Fruit fly (Drosophila melanogaster): ENCODE results near the gene mrn.

mrn gene

dm6 chr3L:15553993-15554644 is 26.2 kb downstream of the mrn start, which contains the start of gene AGO2 (continued):
- no peak for TF ChIP-seq CG4328 (GFP tag; optimal IDR thresholded peaks at IDR 0.05)
- TF ChIP-seq CG10565 (GFP tag; optimal IDR thresholded peaks at IDR 0.05): no peak
- no peak for TF ChIP-seq CG31441 (GFP tag; IDR thresholded peaks at IDR 0.05)
- TF ChIP-seq CG17612 (GFP tag; IDR thresholded peaks at IDR 0.05): no peak
- peak; percentile 94 for TF ChIP-seq E2f2 (GFP tag; IDR thresholded peaks at IDR 0.05)
- TF ChIP-seq CG2889 (GFP tag; IDR thresholded peaks at IDR 0.05): no peak
- TF ChIP-seq CG7357 (GFP tag; IDR thresholded peaks at IDR 0.05): no peak
- TF ChIP-seq tin (GFP tag; optimal IDR thresholded peaks at IDR 0.05): peak; percentile 4
- TF ChIP-seq Med (GFP tag): peak; percentile 68
- TF ChIP-seq CG8924 (tag; optimal IDR thresholded peaks at IDR 0.05): peak; percentile 38
- no peak for TF ChIP-seq Hand (GFP tag; optimal IDR thresholded peaks at IDR 0.05)

dm6 chr3L:15548843-15549242 is 31.5 kb downstream of the mrn start:
- TF ChIP-seq CG12299 (tag; optimal IDR thresholded peaks at IDR 0.05) (peak; percentile 20), usp (GFP tag; optimal IDR thresholded peaks at IDR 0.05) (no peak), CG1647 (GFP tag; optimal IDR thresholded peaks at IDR 0.05) (no peak), Sry-δ (GFP tag; optimal IDR thresholded peaks at IDR 0.05) (no peak), sna (GFP tag; IDR thresholded peaks at IDR 0.05; ENCODE audit: partially characterized antibody) (no peak), CG7928 (GFP tag; optimal IDR thresholded peaks at IDR 0.05) (peak; percentile 12), Gsc (GFP tag; IDR thresholded peaks at IDR 0.05) (no peak), CG18599 (GFP tag; optimal IDR thresholded peaks at IDR 0.05) (peak; percentile 72), bab2 (GFP tag; optimal IDR thresholded peaks at IDR 0.05) (peak; percentile 32), CG17612 (GFP tag; IDR thresholded peaks at IDR 0.05) (no peak), BtbVII (GFP tag; optimal IDR thresholded peaks at IDR 0.05) (peak; percentile 66), CG2202 (tag; optimal IDR thresholded peaks at IDR 0.05) (no peak), CG4404 (GFP tag; IDR thresholded peaks at IDR 0.05) (no peak), CG11695 (GFP tag; IDR thresholded peaks at IDR 0.05) (peak; percentile 30; the same call in 2 of the 3 replicates), Sin3A (optimal IDR thresholded peaks at IDR 0.05) (no peak), sob (GFP tag; IDR thresholded peaks at IDR 0.05) (peak; percentile 10; the same call in 1 of the 2 replicates), Hmx (GFP tag; optimal IDR thresholded peaks at IDR 0.05) (no peak), NFAT (GFP tag; IDR thresholded peaks at IDR 0.05) (no peak), H15 (GFP tag; IDR thresholded peaks at IDR 0.05) (no peak), CG14014 (GFP tag; IDR thresholded peaks at IDR 0.05) (peak; percentile 13; the same call in 1 of the 2 replicates), unpg (GFP tag; optimal IDR thresholded peaks at IDR 0.05) (peak; percentile 7), CG10147 (GFP tag; optimal IDR thresholded peaks at IDR 0.05) (no peak), sc (optimal IDR thresholded peaks at IDR 0.05) (no peak), sc (GFP tag; optimal IDR thresholded peaks at IDR 0.05) (no peak), Side (GFP tag; optimal IDR thresholded peaks at IDR 0.05) (peak; percentile 15), D19A (tag; optimal IDR thresholded peaks at IDR 0.05) (no peak), CG43689 (GFP tag; IDR thresholded peaks at IDR 0.05) (no peak), sens (GFP tag) (peak; percentile 74), CG10543 (GFP tag; optimal IDR thresholded peaks at IDR 0.05) (peak; percentile 54), CG12769 (tag; optimal IDR thresholded peaks at IDR 0.05) (peak; percentile 57), dati (GFP tag; IDR thresholded peaks at IDR 0.05) (no peak), Sry-β (GFP tag; optimal IDR thresholded peaks at IDR 0.05) (no peak), CG30431 (GFP tag; optimal IDR thresholded peaks at IDR 0.05) (no peak), CG7556 (GFP tag; optimal IDR thresholded peaks at IDR 0.05) (peak; percentile 23), CG15011 (GFP tag; optimal IDR thresholded peaks at IDR 0.05) (peak; percentile 35), hkb (optimal IDR thresholded peaks at IDR 0.05) (no peak), hkb (GFP tag; IDR thresholded peaks at IDR 0.05) (no peak), CG4854 (GFP tag; optimal IDR thresholded peaks at IDR 0.05) (no peak), CG4820 (GFP tag; optimal IDR thresholded peaks at IDR 0.05) (no peak), exex (tag; optimal IDR thresholded peaks at IDR 0.05) (peak; percentile 7), Elba2 (GFP tag; optimal IDR thresholded peaks at IDR 0.05) (no peak)

All from whole organism, embryonic.